Worm (Caenorhabditis elegans): Measurements from ENCODE around the gene srh-39.

DNA sequence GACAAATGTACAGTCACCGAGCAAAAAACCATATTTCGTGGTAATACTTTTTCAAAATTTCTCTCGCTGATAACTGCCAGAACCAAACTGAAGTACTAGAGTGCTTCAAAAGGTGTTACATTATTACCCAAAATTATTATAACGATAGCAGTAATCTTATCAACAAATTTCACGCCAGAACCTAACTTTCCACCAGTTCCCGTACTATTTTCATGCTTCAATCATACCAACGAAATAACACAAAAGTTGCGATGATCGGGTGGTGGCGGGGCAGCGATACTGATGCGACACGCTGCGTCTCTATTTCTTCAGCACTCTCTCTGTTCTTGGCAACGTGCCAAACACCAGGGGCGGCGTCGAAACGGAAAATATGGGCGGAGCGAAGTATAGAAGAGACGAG lies 43.6 kb upstream of the srh-39 start:
- TF ChIP-seq rnt-1 (tag; optimal IDR thresholded peaks at IDR 0.05) (no peak), ceh-2 (tag; optimal IDR thresholded peaks at IDR 0.05) (no peak)

Data from whole organism, late embryonic.